Worm (Caenorhabditis elegans) whole organism, L2 larva: Measurements from ENCODE around the gene C25F9.6.

Experiments
- C34F6.9 ChIP-seq: fragments of 150-350 bp; optimal IDR thresholded peaks from 2 replicates; lab custom pipeline; 2014; ENCODE audit warnings: missing biosample characterization, missing genetic modification characterization
- R02D3.7 ChIP-seq: fragments of 150-350 bp; optimal IDR thresholded peaks from 2 replicates; lab custom pipeline; 2014; ENCODE audit warnings: missing biosample characterization, missing genetic modification characterization
- Y55F3AM.14 ChIP-seq: fragments of 200-800 bp; sonication (Bioruptor generic); optimal IDR thresholded peaks from 2 replicates; lab custom pipeline; 2018; ENCODE audit warnings: mild to moderate bottlenecking, missing genetic modification characterization, missing compliant biosample characterization
- ZK546.5 ChIP-seq: sonication (generic microtip); optimal IDR thresholded peaks from 2 replicates; lab custom pipeline; 2017; ENCODE audit warnings: missing biosample characterization, missing genetic modification characterization
- alr-1 ChIP-seq: fragments of 150-350 bp; optimal IDR thresholded peaks from 2 replicates; lab custom pipeline; 2014; ENCODE audit warnings: missing biosample characterization, missing genetic modification characterization
- aly-2 ChIP-seq: fragments of 150-350 bp; optimal IDR thresholded peaks from 2 replicates; lab custom pipeline; 2014; ENCODE audit warnings: missing biosample characterization, missing genetic modification characterization
- ama-1 ChIP-seq: fragments of 150-350 bp; optimal IDR thresholded peaks from 2 replicates; lab custom pipeline; 2018; ENCODE audit warnings: inconsistent platforms
- blmp-1 ChIP-seq: sonication (generic microtip); optimal IDR thresholded peaks from 2 replicates; lab custom pipeline; 2017; ENCODE audit warnings: missing genetic modification characterization, mild to moderate bottlenecking, missing compliant biosample characterization, antibody characterized with exemption, moderate library complexity; ENCODE audit not compliant: insufficient read depth
- ceh-16 ChIP-seq: fragments of 150-350 bp; optimal IDR thresholded peaks from 2 replicates; lab custom pipeline; 2014; ENCODE audit warnings: missing biosample characterization, missing genetic modification characterization
- crh-2 ChIP-seq: sonication (generic microtip); optimal IDR thresholded peaks from 2 replicates; lab custom pipeline; 2017; ENCODE audit warnings: missing biosample characterization, missing genetic modification characterization
- dmd-4 ChIP-seq: sonication (generic microtip); optimal IDR thresholded peaks from 2 replicates; lab custom pipeline; 2017; ENCODE audit warnings: missing biosample characterization, missing genetic modification characterization
- fos-1 ChIP-seq: fragments of 150-350 bp; optimal IDR thresholded peaks from 2 replicates; lab custom pipeline; 2014; ENCODE audit warnings: missing biosample characterization, missing genetic modification characterization
- gmeb-1 ChIP-seq: fragments of 150-350 bp; optimal IDR thresholded peaks from 2 replicates; lab custom pipeline; 2014; ENCODE audit warnings: missing biosample characterization, missing genetic modification characterization
- lin-11 ChIP-seq: fragments of 150-350 bp; sonication (generic microtip); optimal IDR thresholded peaks from 2 replicates; lab custom pipeline; 2014; ENCODE audit warnings: missing biosample characterization, missing genetic modification characterization, inconsistent platforms, mixed read lengths
- lin-13 ChIP-seq: fragments of 150-350 bp; optimal IDR thresholded peaks from 2 replicates; lab custom pipeline; 2014; ENCODE audit warnings: missing biosample characterization, missing genetic modification reagents, missing genetic modification characterization
- lsy-2 ChIP-seq, 2 experiments: fragments of 150-350 bp in 1 of 2; sonication (generic microtip) in 1 of 2; optimal IDR thresholded peaks; 2 replicates each; lab custom pipeline; 2014 to 2017; ENCODE audit warnings: missing biosample characterization in 2 of 2, missing genetic modification characterization in 2 of 2
- mab-5 ChIP-seq: fragments of 150-350 bp; optimal IDR thresholded peaks from 2 replicates; lab custom pipeline; 2014; ENCODE audit warnings: missing biosample characterization, missing genetic modification characterization
- mdl-1 ChIP-seq, 2 experiments: fragments of 150-350 bp in 1 of 2; sonication (generic microtip) in 1 of 2; optimal IDR thresholded peaks; 2 replicates each; lab custom pipeline; 2017; ENCODE audit warnings: missing biosample characterization in 2 of 2, missing genetic modification characterization in 2 of 2
- nhr-10 ChIP-seq: sonication (generic microtip); optimal IDR thresholded peaks from 2 replicates; lab custom pipeline; 2017; ENCODE audit warnings: missing biosample characterization, missing genetic modification characterization
- nhr-11 ChIP-seq: fragments of 150-350 bp; optimal IDR thresholded peaks from 2 replicates; lab custom pipeline; 2014; ENCODE audit warnings: missing biosample characterization, missing genetic modification characterization
- nhr-12 ChIP-seq: fragments of 150-350 bp; optimal IDR thresholded peaks from 2 replicates; lab custom pipeline; 2014; ENCODE audit warnings: missing biosample characterization, missing genetic modification characterization
- nhr-129 ChIP-seq: fragments of 150-350 bp; optimal IDR thresholded peaks from 2 replicates; lab custom pipeline; 2014; ENCODE audit warnings: missing biosample characterization, missing genetic modification characterization
- nhr-21 ChIP-seq: fragments of 150-350 bp; optimal IDR thresholded peaks from 2 replicates; lab custom pipeline; 2014; ENCODE audit warnings: missing biosample characterization, missing genetic modification characterization
- nhr-23 ChIP-seq: fragments of 150-350 bp; optimal IDR thresholded peaks from 2 replicates; lab custom pipeline; 2014; ENCODE audit warnings: missing biosample characterization, missing genetic modification reagents, missing genetic modification characterization
- sem-4 ChIP-seq: fragments of 150-350 bp; optimal IDR thresholded peaks from 2 replicates; lab custom pipeline; 2014; ENCODE audit warnings: missing biosample characterization, missing genetic modification reagents, missing genetic modification characterization
- skn-1 ChIP-seq: sonication (generic microtip); optimal IDR thresholded peaks from 2 replicates; lab custom pipeline; 2017; ENCODE audit warnings: missing biosample characterization, missing genetic modification characterization
- sma-9 ChIP-seq, 2 experiments: fragments of 150-350 bp in 1 of 2; sonication (generic microtip) in 1 of 2; optimal IDR thresholded peaks; 2 replicates each; lab custom pipeline; 2014 to 2016; ENCODE audit warnings: missing genetic modification characterization in 2 of 2, mild to moderate bottlenecking in 1 of 2, missing biosample characterization in 1 of 2, missing compliant biosample characterization in 1 of 2, missing genetic modification reagents in 1 of 2, moderate library complexity in 1 of 2
- unc-39 ChIP-seq: fragments of 150-350 bp; optimal IDR thresholded peaks from 2 replicates; lab custom pipeline; 2014; ENCODE audit warnings: missing biosample characterization, missing genetic modification characterization
- unc-55 ChIP-seq: fragments of 150-350 bp; sonication (generic microtip); optimal IDR thresholded peaks from 3 replicates; lab custom pipeline; 2014; ENCODE audit warnings: missing biosample characterization, missing genetic modification reagents, missing genetic modification characterization
- ztf-11 ChIP-seq: sonication (generic microtip); optimal IDR thresholded peaks from 2 replicates; lab custom pipeline; 2017; ENCODE audit warnings: missing biosample characterization, missing genetic modification characterization
- ztf-4 ChIP-seq: fragments of 150-350 bp; optimal IDR thresholded peaks from 2 replicates; lab custom pipeline; 2014; ENCODE audit warnings: missing biosample characterization, missing genetic modification characterization

C25F9.6 gene

ce11 chrV:19405276-19405815 lies at the start of gene C25F9.6, which contains the start of gene C25F9.10:
TSS of gene C25F9.6 (minus strand) at chrV:19405326.
TSS of gene C25F9.10 (plus strand) at chrV:19405729.
- peak; percentile 63 for TF ChIP-seq fos-1 (tag; lab: Kevin White, UChicago)
- no peak for TF ChIP-seq skn-1 (tag; lab: Kevin White, UChicago)
- TF ChIP-seq gmeb-1 (tag; lab: Kevin White, UChicago), result peak; percentile 42
- TF ChIP-seq unc-39, result no peak

- no peak for TF ChIP-seq ZK546.5 (tag; lab: Kevin White, UChicago)
- TF ChIP-seq crh-2, result no peak
- TF ChIP-seq Y55F3AM.14, result no peak
- TF ChIP-seq fos-1 (tag; lab: Kevin White, UChicago), result peak; percentile 33
- no peak for TF ChIP-seq gmeb-1 (tag; lab: Kevin White, UChicago)
- TF ChIP-seq nhr-12 (tag; lab: Kevin White, UChicago), result no peak
Observed at ce11 chrV:19449544-19449943, 44.4 kb upstream of the C25F9.6 start, which contains the start of gene M04C3.5. TSS of gene M04C3.5 (plus strand) at chrV:19449733.

ce11 chrV:19448805-19449204 lies 43.7 kb upstream of the C25F9.6 start, which contains the start of gene M04C3.2:
TSS of gene M04C3.2 (minus strand) at chrV:19448905.
- no peak for TF ChIP-seq Y55F3AM.14
- no peak for TF ChIP-seq mdl-1 (tag; optimal IDR thresholded peaks at IDR 0.05; lab: Kevin White, UChicago)
- TF ChIP-seq nhr-21, result no peak
- no peak for TF ChIP-seq lin-13 (GFP tag; lab: Kevin White, UChicago)
- no peak for TF ChIP-seq sem-4
- TF ChIP-seq lsy-2 (tag; optimal IDR thresholded peaks at IDR 0.05; lab: Kevin White, UChicago), result no peak
- TF ChIP-seq nhr-11 (tag; lab: Kevin White, UChicago), result no peak
- no peak for TF ChIP-seq R02D3.7 (tag; lab: Kevin White, UChicago)
- TF ChIP-seq ztf-4, result no peak
- TF ChIP-seq unc-55 (GFP tag; lab: Kevin White, UChicago), result no peak
- TF ChIP-seq alr-1 (tag; lab: Kevin White, UChicago), result no peak
- TF ChIP-seq, all 48 proteins: peak for 0

ce11 chrV:19445442-19445841 lies 40.3 kb upstream of the C25F9.6 start, which contains the start of gene M04C3.1:
TSS of gene M04C3.1 (minus strand) at chrV:19445605.
- TF ChIP-seq ztf-11 (tag; lab: Kevin White, UChicago), result no peak
- TF ChIP-seq ama-1 (lab: Kevin White, UChicago), result no peak
- peak; percentile 34 for TF ChIP-seq sma-9 (GFP tag; optimal IDR thresholded peaks at IDR 0.05; lab: Kevin White, UChicago)
- TF ChIP-seq sma-9 (tag; optimal IDR thresholded peaks at IDR 0.05; lab: Kevin White, UChicago), result no peak
- TF ChIP-seq C34F6.9 (tag; lab: Kevin White, UChicago), result no peak
- TF ChIP-seq ztf-4, result no peak
- TF ChIP-seq mdl-1 (tag; optimal IDR thresholded peaks at IDR 0.05; lab: Kevin White, UChicago), result no peak
- TF ChIP-seq dmd-4 (tag; lab: Kevin White, UChicago), result no peak
- TF ChIP-seq fos-1 (tag; lab: Kevin White, UChicago), result peak; percentile 52

ce11 chrV:19443599-19443998 lies 38.5 kb upstream of the C25F9.6 start:
- no peak for TF ChIP-seq lin-11 (tag; lab: Kevin White, UChicago)
- TF ChIP-seq nhr-10 (tag; lab: Kevin White, UChicago), result no peak
- TF ChIP-seq unc-55 (GFP tag; lab: Kevin White, UChicago), result no peak
- no peak for TF ChIP-seq nhr-23 (tag; lab: Kevin White, UChicago)
- TF ChIP-seq lsy-2 (tag; optimal IDR thresholded peaks at IDR 0.05; lab: Kevin White, UChicago), result no peak
- TF ChIP-seq blmp-1, result no peak
- TF ChIP-seq aly-2 (tag; lab: Kevin White, UChicago), result no peak
- TF ChIP-seq nhr-129 (tag; lab: Kevin White, UChicago), result no peak
- no peak for TF ChIP-seq mab-5 (tag; lab: Kevin White, UChicago)
- no peak for TF ChIP-seq ztf-11 (tag; lab: Kevin White, UChicago)
- TF ChIP-seq, all 48 proteins: peak for 0

ce11 chrV:19436307-19436706 lies 31.2 kb upstream of the C25F9.6 start, which contains the start of gene C25F9.14:
TSS of gene C25F9.14 (plus strand) at chrV:19436484.
- TF ChIP-seq ceh-16 (tag; lab: Kevin White, UChicago) (no peak), fos-1 (tag; lab: Kevin White, UChicago) (peak; percentile 49), alr-1 (tag; lab: Kevin White, UChicago) (no peak)
- TF ChIP-seq, all 48 proteins: peak for 1
